Worm (Caenorhabditis elegans) whole organism, dauer: ENCODE data around the gene eff-1.

Source experiments
- unc-62 ChIP-seq: sonication (generic microtip); optimal IDR thresholded peaks from 2 replicates; lab custom pipeline; 2017; ENCODE audit warnings: missing biosample characterization, missing genetic modification reagents, missing genetic modification characterization

The eff-1 gene

DNA sequence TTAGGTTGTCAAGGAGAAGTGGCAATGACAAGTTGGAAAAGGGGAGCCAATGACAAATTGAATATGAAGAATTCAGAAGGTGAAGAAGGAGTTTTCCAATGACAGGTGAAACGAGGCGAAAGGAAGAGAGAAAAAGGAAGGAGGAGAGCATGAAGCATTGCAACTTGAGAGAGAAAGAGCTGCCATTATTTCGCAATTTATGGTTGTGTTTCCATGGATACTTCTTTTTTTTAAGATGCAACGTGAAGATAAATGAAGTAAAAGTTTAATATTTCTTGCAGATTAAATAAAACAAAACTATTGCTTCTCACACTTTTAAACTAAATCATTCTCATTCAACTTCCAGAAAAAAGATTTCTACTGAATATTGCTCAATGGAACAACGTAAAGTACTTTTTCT is 47.7 kb downstream of the eff-1 start, which contains the start of gene F49E12.8:
Gene F49E12.8 (minus strand): TSS at position 101 of the 400 bp plus-strand sequence.
- no peak for TF ChIP-seq unc-62

ce11 chrII:8396041-8396440 is 49.6 kb downstream of the eff-1 start, which contains the start of gene F49E12.7:
Gene F49E12.7, minus strand, starts transcription at chrII:8396141.
- no peak for TF ChIP-seq unc-62

DNA sequence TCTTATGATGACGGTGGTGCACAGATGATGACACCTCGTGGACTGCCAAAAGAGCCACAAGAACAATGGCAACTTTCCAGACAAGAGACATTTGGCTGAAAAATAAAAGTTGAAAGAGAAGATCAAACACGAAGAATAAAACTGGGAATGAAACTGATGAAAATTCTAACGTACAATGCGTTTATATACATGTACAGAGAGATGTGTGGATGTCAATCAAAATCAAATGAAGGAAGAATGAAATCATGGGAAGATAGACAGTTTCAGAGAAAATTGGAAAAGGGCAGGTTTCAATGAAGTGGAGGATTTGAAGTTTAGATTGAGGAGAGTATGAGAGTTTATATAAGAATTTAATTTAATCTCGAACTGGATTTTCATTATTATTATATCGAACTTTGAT is 52.6 kb downstream of the eff-1 start, which contains the start of gene dod-23:
Gene dod-23 (minus strand): TSS at position 101 of the 400 bp plus-strand sequence.
- no peak for TF ChIP-seq unc-62

DNA sequence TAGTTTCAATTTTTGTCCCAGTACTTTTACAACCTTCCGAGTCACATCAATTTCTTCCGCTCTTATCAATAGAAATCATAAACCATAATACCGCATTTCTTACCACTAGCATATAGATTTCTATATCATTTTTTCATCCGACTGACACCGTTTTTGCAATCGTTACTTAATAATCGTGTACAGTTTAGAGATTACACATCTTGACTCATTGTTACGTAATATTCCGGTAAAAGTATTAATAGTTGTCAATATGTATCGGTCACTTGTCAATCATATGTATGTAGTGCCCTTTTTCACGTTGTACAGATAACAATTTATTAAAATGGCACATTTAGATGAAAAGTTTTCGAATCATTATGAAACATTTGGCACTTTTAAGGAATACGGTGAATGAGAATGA is 53.5 kb downstream of the eff-1 start:
- TF ChIP-seq unc-62, result no peak
